Worm (Caenorhabditis elegans): ENCODE data around the gene Y43B11AR.3.
A peak's percentile ranks its signal among the peaks of the same experiment; 100 is the strongest.

Gene Y43B11AR.3

DNA sequence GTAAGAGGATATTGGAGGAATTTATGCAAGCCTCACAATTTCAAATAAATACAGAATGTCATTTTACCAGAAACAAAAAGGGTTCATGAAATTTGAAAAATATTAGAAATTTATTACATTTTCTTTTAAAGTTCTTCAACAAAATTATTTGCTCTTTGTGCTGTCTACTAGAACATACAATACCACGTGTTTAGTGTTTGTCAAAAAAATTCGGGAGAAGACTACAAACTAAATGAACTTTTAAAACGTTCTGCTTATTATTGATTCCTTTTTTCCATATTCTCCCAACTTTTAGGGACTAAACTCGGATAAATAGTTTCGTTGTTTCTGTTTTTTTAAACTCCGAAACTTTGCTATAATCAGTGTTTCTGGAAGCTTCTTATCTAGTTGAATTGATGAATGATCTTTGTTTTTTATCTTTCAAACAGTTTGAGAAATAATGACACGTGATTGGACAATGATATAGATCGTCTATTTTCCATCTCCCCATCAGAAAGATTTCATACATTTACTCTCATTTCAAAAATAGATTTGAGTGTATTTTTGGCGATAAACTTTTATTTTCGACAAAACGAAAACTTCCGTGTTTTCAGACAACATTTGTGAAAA lies 34.8 kb downstream of the Y43B11AR.3 start (continued):
- TF ChIP-seq snu-23 (GFP tag; optimal IDR thresholded peaks at IDR 0.05): peak; percentile 50
- peak; percentile 10 for TF ChIP-seq blmp-1 (tag; optimal IDR thresholded peaks at IDR 0.05)
- peak; percentile 66 for TF ChIP-seq nhr-20 (tag; optimal IDR thresholded peaks at IDR 0.05)
- TF ChIP-seq lin-39 (tag; optimal IDR thresholded peaks at IDR 0.05): no peak
- peak; percentile 42; the same call in 1 of the 2 replicates for TF ChIP-seq grh-1 (GFP tag; IDR thresholded peaks at IDR 0.05)
- TF ChIP-seq nhr-71 (tag; optimal IDR thresholded peaks at IDR 0.05): peak; percentile 62

ce11 chrIV:7047762-7048178 lies 35.7 kb downstream of the Y43B11AR.3 start:
- TF ChIP-seq dpl-1 (GFP tag; optimal IDR thresholded peaks at IDR 0.05) (peak in 2 of 3 experiments; percentile 28 to 60), ceh-82 (tag; optimal IDR thresholded peaks at IDR 0.05) (peak in 2 of 3 experiments; percentile 38 to 40), snu-23 (GFP tag; optimal IDR thresholded peaks at IDR 0.05) (peak; percentile 91), jun-1 (tag; optimal IDR thresholded peaks at IDR 0.05) (peak; percentile 28), mdl-1 (tag; optimal IDR thresholded peaks at IDR 0.05) (peak in 1 of 2 experiments; percentile 86), ceh-63 (GFP tag; optimal IDR thresholded peaks at IDR 0.05) (no peak), grh-1 (GFP tag; IDR thresholded peaks at IDR 0.05) (peak; percentile 78), nhr-28 (tag; optimal IDR thresholded peaks at IDR 0.05) (no peak), ama-1 (optimal IDR thresholded peaks at IDR 0.05) (peak; percentile 69), lsy-2 (tag; optimal IDR thresholded peaks at IDR 0.05) (peak; percentile 66 to 67), zag-1 (tag; optimal IDR thresholded peaks at IDR 0.05) (no peak), tbx-2 (tag; optimal IDR thresholded peaks at IDR 0.05) (peak; percentile 70), efl-3 (GFP tag; optimal IDR thresholded peaks at IDR 0.05) (no peak), C04F5.9 (tag; optimal IDR thresholded peaks at IDR 0.05) (peak; percentile 21), hlh-4 (tag; optimal IDR thresholded peaks at IDR 0.05) (no peak), pax-3 (tag; optimal IDR thresholded peaks at IDR 0.05) (no peak), nhr-77 (tag; optimal IDR thresholded peaks at IDR 0.05) (peak; percentile 43), xbp-1 (tag; optimal IDR thresholded peaks at IDR 0.05) (peak; percentile 49), pqm-1 (tag; optimal IDR thresholded peaks at IDR 0.05) (no peak), unc-98 (GFP tag; IDR thresholded peaks at IDR 0.05) (0 out of 2 replicates have a peak, but pooled peaks have one; percentile 14), mep-1 (tag; optimal IDR thresholded peaks at IDR 0.05) (peak; percentile 65), mef-2 (tag; optimal IDR thresholded peaks at IDR 0.05) (peak; percentile 16), snpc-4 (tag; optimal IDR thresholded peaks at IDR 0.05) (peak; percentile 27), nhr-20 (tag; optimal IDR thresholded peaks at IDR 0.05) (peak; percentile 89), alr-1 (tag; optimal IDR thresholded peaks at IDR 0.05; ENCODE audit: borderline replicate concordance) (no peak), irx-1 (tag; optimal IDR thresholded peaks at IDR 0.05) (peak; percentile 67), sup-37 (GFP tag; optimal IDR thresholded peaks at IDR 0.05) (peak; percentile 27), C16A3.4 (tag; optimal IDR thresholded peaks at IDR 0.05) (peak; percentile 44), nhr-19 (GFP tag; conservative IDR thresholded peaks at IDR 0.05) (peak; percentile 83), pag-3 (tag; optimal IDR thresholded peaks at IDR 0.05; ENCODE audit: borderline replicate concordance, insufficient read depth) (no peak), hpl-2 (GFP tag; optimal IDR thresholded peaks at IDR 0.05) (peak; percentile 29), lin-39 (tag; optimal IDR thresholded peaks at IDR 0.05) (no peak), efl-1 (optimal IDR thresholded peaks at IDR 0.05) (peak; percentile 27 to 56), efl-1 (GFP tag; optimal IDR thresholded peaks at IDR 0.05 in 1 of 2) (peak; percentile 22 to 91), nhr-85 (tag) (peak; percentile 98), ceh-90 (tag; optimal IDR thresholded peaks at IDR 0.05) (no peak), F16B12.6 (tag; optimal IDR thresholded peaks at IDR 0.05) (no peak), fos-1 (tag; optimal IDR thresholded peaks at IDR 0.05) (peak; percentile 71), skn-1 (tag; optimal IDR thresholded peaks at IDR 0.05) (peak; percentile 9), nhr-12 (tag; optimal IDR thresholded peaks at IDR 0.05) (no peak), nhr-71 (tag; optimal IDR thresholded peaks at IDR 0.05) (peak; percentile 91), elt-3 (tag; optimal IDR thresholded peaks at IDR 0.05) (peak in 3 of 6 experiments; percentile 81 to 91 (median 91)), swsn-7 (tag; optimal IDR thresholded peaks at IDR 0.05) (peak; percentile 49), ceh-8 (GFP tag; optimal IDR thresholded peaks at IDR 0.05) (no peak), elt-2 (tag; optimal IDR thresholded peaks at IDR 0.05) (peak; percentile 93), vab-15 (tag; optimal IDR thresholded peaks at IDR 0.05) (no peak), egl-13 (tag; optimal IDR thresholded peaks at IDR 0.05) (no peak), nhr-76 (tag; optimal IDR thresholded peaks at IDR 0.05) (no peak), lin-14 (GFP tag; optimal IDR thresholded peaks at IDR 0.05) (peak; percentile 88)

All from whole organism, L1 larva.